Worm (Caenorhabditis elegans) whole organism, L4 larva: Measurements from ENCODE around the gene syg-1.

Experiments used
- ctbp-1 ChIP-seq: fragments of 200-800 bp; sonication (Bioruptor generic); IDR thresholded peaks from 2 replicates; pipeline ENCODE4 v1.3.6; 2022; ENCODE audit warnings: missing genetic modification reagents, missing genetic modification characterization, missing compliant biosample characterization
- dmd-9 ChIP-seq: fragments of 200-800 bp; sonication (Bioruptor generic); IDR thresholded peaks from 2 replicates; pipeline ENCODE4 v1.3.6; 2022; ENCODE audit warnings: missing genetic modification reagents, missing genetic modification characterization, missing compliant biosample characterization
- nhr-11 ChIP-seq: fragments of 150-350 bp; optimal IDR thresholded peaks from 2 replicates; lab custom pipeline; 2014; ENCODE audit warnings: missing biosample characterization, missing genetic modification characterization
- nhr-48 ChIP-seq: sonication (generic microtip); optimal IDR thresholded peaks from 2 replicates; lab custom pipeline; 2016; ENCODE audit warnings: mild to moderate bottlenecking, missing genetic modification characterization, missing compliant biosample characterization
- zag-1 ChIP-seq: fragments of 150-350 bp; optimal IDR thresholded peaks from 2 replicates; lab custom pipeline; 2014; ENCODE audit warnings: missing biosample characterization, missing genetic modification characterization

ce11 chrX:2522658-2523057 lies 7.5 kb upstream of the syg-1 start:
- no peak for TF ChIP-seq dmd-9
- TF ChIP-seq nhr-11 (tag; lab: Kevin White, UChicago) = no peak
- TF ChIP-seq nhr-48 = no peak
- no peak for TF ChIP-seq ctbp-1 (GFP tag; lab: Robert Waterston, UW)
- TF ChIP-seq zag-1 = no peak
